Worm (Caenorhabditis elegans): ENCODE measurements around the gene ZK809.8.

ZK809.8 gene

DNA sequence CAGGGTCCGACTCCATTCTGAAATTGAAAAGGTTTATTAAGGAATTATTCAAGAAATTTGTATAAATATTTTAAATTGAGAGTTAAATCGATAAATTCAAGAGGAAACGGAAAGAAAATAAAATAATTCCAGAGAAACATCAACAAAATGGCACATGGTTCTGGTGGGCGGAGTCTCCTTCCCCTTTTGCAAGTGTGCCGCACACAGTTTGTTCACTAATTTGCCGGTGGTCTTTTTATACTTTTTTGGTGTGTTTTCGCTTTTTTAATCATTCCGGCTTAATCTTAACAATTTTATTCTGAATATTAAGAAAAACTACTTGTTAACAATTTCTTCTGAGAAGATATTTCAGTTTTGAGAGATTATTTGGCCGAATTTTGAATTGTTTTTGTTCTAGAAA, 44.0 kb downstream of the ZK809.8 start, which contains the start of the genes ragc-1 and Y24F12A.1 (continued):
- TF ChIP-seq pqm-1 (tag; optimal IDR thresholded peaks at IDR 0.05): no peak
- peak; percentile 86 for TF ChIP-seq ceh-14 (tag; optimal IDR thresholded peaks at IDR 0.05)
- TF ChIP-seq hlh-30 (tag; optimal IDR thresholded peaks at IDR 0.05; ENCODE audit: insufficient read depth): peak; percentile 47
- TF ChIP-seq ceh-19 (GFP tag; optimal IDR thresholded peaks at IDR 0.05): peak; percentile 2
- no peak for TF ChIP-seq fkh-6 (tag; optimal IDR thresholded peaks at IDR 0.05)
- TF ChIP-seq ttx-3 (tag; optimal IDR thresholded peaks at IDR 0.05): peak; percentile 70
- no peak for TF ChIP-seq sox-2 (GFP tag; IDR thresholded peaks at IDR 0.05)
- no peak for TF ChIP-seq ceh-22 (tag; optimal IDR thresholded peaks at IDR 0.05)
- no peak for TF ChIP-seq elt-4 (tag; optimal IDR thresholded peaks at IDR 0.05)
- no peak for TF ChIP-seq C08G9.2 (tag; optimal IDR thresholded peaks at IDR 0.05)
- TF ChIP-seq gmeb-2 (tag; optimal IDR thresholded peaks at IDR 0.05): no peak
- TF ChIP-seq ceh-45 (GFP tag; IDR thresholded peaks at IDR 0.05): no peak
- TF ChIP-seq ceh-24 (tag; optimal IDR thresholded peaks at IDR 0.05): no peak
- TF ChIP-seq ahr-1 (tag; optimal IDR thresholded peaks at IDR 0.05): no peak
- no peak for TF ChIP-seq hlh-13 (GFP tag; optimal IDR thresholded peaks at IDR 0.05)
- TF ChIP-seq ceh-31 (tag; optimal IDR thresholded peaks at IDR 0.05): peak; percentile 54
- TF ChIP-seq lim-6 (tag; optimal IDR thresholded peaks at IDR 0.05): peak; percentile 6
- peak; percentile 10 for TF ChIP-seq unc-42 (tag; optimal IDR thresholded peaks at IDR 0.05)
- no peak for TF ChIP-seq ceh-30 (tag; optimal IDR thresholded peaks at IDR 0.05)
- TF ChIP-seq pax-1 (tag; optimal IDR thresholded peaks at IDR 0.05): no peak
- no peak for TF ChIP-seq madf-2 (tag; optimal IDR thresholded peaks at IDR 0.05)
- no peak for TF ChIP-seq zip-5 (tag; optimal IDR thresholded peaks at IDR 0.05)
- TF ChIP-seq K09A11.1 (tag; optimal IDR thresholded peaks at IDR 0.05; ENCODE audit: insufficient read depth): peak; percentile 79

ce11 chrIV:11603265-11603840, 45.5 kb downstream of the ZK809.8 start:
- no peak for TF ChIP-seq hlh-8 (tag; optimal IDR thresholded peaks at IDR 0.05)
- TF ChIP-seq ceh-9 (tag; optimal IDR thresholded peaks at IDR 0.05): no peak
- TF ChIP-seq elt-4 (tag; optimal IDR thresholded peaks at IDR 0.05): no peak
- TF ChIP-seq ceh-34 (tag; optimal IDR thresholded peaks at IDR 0.05): no peak
- no peak for TF ChIP-seq rnt-1 (tag; optimal IDR thresholded peaks at IDR 0.05)
- TF ChIP-seq ceh-24 (tag; optimal IDR thresholded peaks at IDR 0.05): no peak
- no peak for TF ChIP-seq C38D4.7 (GFP tag; optimal IDR thresholded peaks at IDR 0.05)
- no peak for TF ChIP-seq dve-1 (tag; optimal IDR thresholded peaks at IDR 0.05)
- no peak for TF ChIP-seq hlh-6 (tag; optimal IDR thresholded peaks at IDR 0.05)
- no peak for TF ChIP-seq K09A11.1 (tag; optimal IDR thresholded peaks at IDR 0.05; ENCODE audit: insufficient read depth)
- TF ChIP-seq pat-9 (tag; optimal IDR thresholded peaks at IDR 0.05): no peak
- no peak for TF ChIP-seq hlh-15 (tag; optimal IDR thresholded peaks at IDR 0.05)
- TF ChIP-seq ahr-1 (tag; optimal IDR thresholded peaks at IDR 0.05): no peak
- no peak for TF ChIP-seq ceh-45 (GFP tag; IDR thresholded peaks at IDR 0.05)
- no peak for TF ChIP-seq C08G9.2 (tag; optimal IDR thresholded peaks at IDR 0.05)
- no peak for TF ChIP-seq sox-4 (tag; optimal IDR thresholded peaks at IDR 0.05)
- TF ChIP-seq nfya-1 (tag; optimal IDR thresholded peaks at IDR 0.05): no peak
- no peak for TF ChIP-seq ref-2 (tag; optimal IDR thresholded peaks at IDR 0.05)
- TF ChIP-seq pax-1 (tag; optimal IDR thresholded peaks at IDR 0.05): no peak
- no peak for TF ChIP-seq pha-4 (tag; optimal IDR thresholded peaks at IDR 0.05)

DNA sequence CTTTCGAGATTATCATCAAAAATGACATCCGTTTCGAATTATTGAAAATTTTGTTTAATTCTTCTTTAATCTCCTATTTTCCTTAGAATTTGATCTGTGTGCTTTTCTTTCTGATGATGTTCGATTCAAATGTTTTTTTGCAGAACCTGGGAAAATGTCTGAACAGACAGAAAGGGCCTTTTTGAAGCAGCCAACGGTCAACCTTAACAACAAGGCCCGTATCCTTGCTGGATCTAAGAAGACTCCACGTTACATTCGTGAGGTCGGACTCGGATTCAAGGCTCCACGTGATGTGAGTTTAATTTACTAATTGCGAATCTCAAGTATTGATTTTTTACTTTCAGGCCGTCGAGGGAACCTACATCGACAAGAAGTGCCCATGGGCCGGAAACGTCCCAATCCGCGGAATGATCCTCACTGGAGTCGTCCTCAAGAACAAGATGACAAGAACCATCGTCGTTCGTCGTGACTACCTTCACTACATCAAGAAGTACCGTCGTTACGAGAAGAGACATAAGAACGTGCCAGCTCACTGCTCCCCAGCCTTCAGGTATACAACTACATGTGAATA, 46.3 kb downstream of the ZK809.8 start, which contains the start of gene rps-11:
Gene rps-11, plus strand, starts transcription at position 144 of the 571 bp plus-strand sequence.
- TF ChIP-seq fax-1 (tag; optimal IDR thresholded peaks at IDR 0.05): no peak
- TF ChIP-seq ceh-30 (tag; optimal IDR thresholded peaks at IDR 0.05): no peak
- TF ChIP-seq C08G9.2 (tag; optimal IDR thresholded peaks at IDR 0.05): no peak
- no peak for TF ChIP-seq hlh-30 (tag; optimal IDR thresholded peaks at IDR 0.05; ENCODE audit: insufficient read depth)
- no peak for TF ChIP-seq hlh-15 (tag; optimal IDR thresholded peaks at IDR 0.05)
- TF ChIP-seq dve-1 (tag; optimal IDR thresholded peaks at IDR 0.05): no peak
- TF ChIP-seq npax-4 (tag; optimal IDR thresholded peaks at IDR 0.05): no peak
- no peak for TF ChIP-seq pqm-1 (tag; optimal IDR thresholded peaks at IDR 0.05)
- no peak for TF ChIP-seq fkh-10 (GFP tag; optimal IDR thresholded peaks at IDR 0.05)
- TF ChIP-seq pat-9 (tag; optimal IDR thresholded peaks at IDR 0.05): no peak
- TF ChIP-seq nhr-232 (tag; optimal IDR thresholded peaks at IDR 0.05): no peak
- no peak for TF ChIP-seq unc-42 (tag; optimal IDR thresholded peaks at IDR 0.05)
- no peak for TF ChIP-seq ttx-3 (tag; optimal IDR thresholded peaks at IDR 0.05)
- no peak for TF ChIP-seq nhr-11 (tag; optimal IDR thresholded peaks at IDR 0.05)
- no peak for TF ChIP-seq C38D4.7 (GFP tag; optimal IDR thresholded peaks at IDR 0.05)

All from whole organism, late embryonic.